Worm (Caenorhabditis elegans): ENCODE measurements around the gene slc-25A29.

Gene slc-25A29

ce11 chrV:14609643-14610042 lies 48.3 kb downstream of the slc-25A29 start, which contains the start of gene R11H6.4:
Gene R11H6.4, plus strand, starts transcription at chrV:14609943.
- TF ChIP-seq ama-1 (optimal IDR thresholded peaks at IDR 0.05) = no peak
- TF ChIP-seq dsc-1 (tag; optimal IDR thresholded peaks at IDR 0.05) = no peak
- no peak for TF ChIP-seq ceh-82 (tag; optimal IDR thresholded peaks at IDR 0.05)
- no peak for TF ChIP-seq nhr-19 (GFP tag; conservative IDR thresholded peaks at IDR 0.05)
- no peak for TF ChIP-seq nhr-77 (tag; optimal IDR thresholded peaks at IDR 0.05)
- TF ChIP-seq lin-13 (GFP tag; optimal IDR thresholded peaks at IDR 0.05) = no peak
- TF ChIP-seq C34B4.2 (tag; optimal IDR thresholded peaks at IDR 0.05) = no peak
- no peak for TF ChIP-seq zip-4 (GFP tag; optimal IDR thresholded peaks at IDR 0.05)
- TF ChIP-seq nhr-237 (tag; optimal IDR thresholded peaks at IDR 0.05) = no peak
- no peak for TF ChIP-seq lin-15B (tag; optimal IDR thresholded peaks at IDR 0.05)
- no peak for TF ChIP-seq irx-1 (tag; optimal IDR thresholded peaks at IDR 0.05)
- TF ChIP-seq snpc-4 (tag; optimal IDR thresholded peaks at IDR 0.05) = no peak
- no peak for TF ChIP-seq tbx-2 (tag; optimal IDR thresholded peaks at IDR 0.05)
- TF ChIP-seq nhr-28 (tag; optimal IDR thresholded peaks at IDR 0.05) = no peak
- TF ChIP-seq Y116A8C.19 (tag; optimal IDR thresholded peaks at IDR 0.05; ENCODE audit: borderline replicate concordance) = no peak
- no peak for TF ChIP-seq mdl-1 (tag; optimal IDR thresholded peaks at IDR 0.05)
- TF ChIP-seq zag-1 (tag; optimal IDR thresholded peaks at IDR 0.05) = no peak
- TF ChIP-seq grh-1 (GFP tag; IDR thresholded peaks at IDR 0.05) = no peak

- TF ChIP-seq snu-23 (GFP tag; optimal IDR thresholded peaks at IDR 0.05) (no peak), nhr-84 (tag; optimal IDR thresholded peaks at IDR 0.05) (no peak), tbx-2 (tag; optimal IDR thresholded peaks at IDR 0.05) (no peak), lin-14 (GFP tag; optimal IDR thresholded peaks at IDR 0.05) (peak; percentile 38), nhr-90 (tag; optimal IDR thresholded peaks at IDR 0.05; ENCODE audit: poor library complexity) (no peak)
Measured at ce11 chrV:14603755-14604154, 54.2 kb downstream of the slc-25A29 start.

All from whole organism, L1 larva.